Worm (Caenorhabditis elegans): ENCODE results near the gene ZC8.6.

DNA sequence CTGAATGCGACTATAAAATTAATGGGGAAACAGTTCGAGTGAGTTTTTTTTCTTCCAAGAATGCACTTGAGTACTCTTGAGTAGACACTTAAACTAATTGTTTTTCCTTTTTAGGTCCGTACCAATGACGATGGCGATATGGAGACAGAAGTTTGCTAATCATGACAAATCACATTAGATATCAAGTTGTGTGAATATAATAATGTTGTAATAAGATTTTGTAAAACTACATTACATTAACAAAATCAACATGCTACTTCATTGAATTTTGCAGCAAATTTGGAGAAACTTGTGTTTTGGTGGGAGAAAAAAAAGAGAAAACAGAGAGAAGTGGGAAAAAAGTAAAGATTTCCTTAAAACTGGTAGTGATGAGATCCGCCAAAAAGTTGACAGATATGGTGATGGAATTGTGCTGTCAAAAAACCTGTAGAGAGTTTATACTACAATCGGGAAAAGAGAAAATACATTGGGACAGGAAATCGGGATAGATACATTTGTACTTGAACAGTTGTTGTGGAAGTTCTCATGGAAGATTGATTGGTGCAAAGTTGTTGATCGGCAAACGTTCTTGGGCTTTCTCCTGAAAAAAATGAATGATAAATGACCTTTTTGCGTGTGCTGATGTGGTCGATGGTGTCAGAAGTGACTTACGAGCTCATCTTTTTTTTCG is 30.7 kb upstream of the ZC8.6 start:
- no peak for TF ChIP-seq snpc-3.4 (tag; optimal IDR thresholded peaks at IDR 0.05)
- no peak for TF ChIP-seq xnd-1 (tag; optimal IDR thresholded peaks at IDR 0.05)
- no peak for TF ChIP-seq bed-2 (GFP tag; IDR thresholded peaks at IDR 0.05)
- TF ChIP-seq unc-130 (GFP tag; optimal IDR thresholded peaks at IDR 0.05), result no peak

All from whole organism, young adult.